Worm (Caenorhabditis elegans): ENCODE results near the gene chtb-2.

DNA sequence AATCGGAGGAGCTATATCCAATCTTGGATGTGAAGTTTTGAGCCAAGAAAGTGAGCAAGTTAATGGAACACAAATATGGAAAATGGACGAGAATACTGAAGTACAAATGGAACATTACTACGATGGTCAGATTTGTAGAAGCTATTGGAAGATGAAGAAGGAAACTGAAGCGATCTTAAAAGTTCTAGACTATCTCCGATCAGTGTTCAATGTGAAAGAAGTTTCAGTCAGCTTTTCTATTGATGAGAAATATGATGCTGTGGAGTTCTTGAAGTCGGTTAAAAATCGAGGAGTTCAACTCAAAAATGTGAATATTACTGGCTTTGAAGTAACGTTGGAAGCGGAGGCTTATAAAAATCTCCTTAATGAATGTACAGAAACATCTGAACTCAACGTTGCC lies 16.1 kb downstream of the chtb-2 start:
- TF ChIP-seq zip-11 (GFP tag; IDR thresholded peaks at IDR 0.05) (no peak), snpc-4 (tag; optimal IDR thresholded peaks at IDR 0.05) (no peak), mep-1 (tag; optimal IDR thresholded peaks at IDR 0.05) (no peak)
